Worm (Caenorhabditis elegans) whole organism, midembryonic: Measurements from ENCODE around the gene clec-74.

Experiments used
- cog-1 ChIP-seq: sonication (generic microtip); optimal IDR thresholded peaks from 2 replicates; lab custom pipeline; 2016; ENCODE audit warnings: missing genetic modification characterization, missing compliant biosample characterization
- klf-2 ChIP-seq: fragments of 200-800 bp; sonication (Bioruptor generic); conservative IDR thresholded peaks from 2 replicates; pipeline ENCODE4 v1.3.6; 2022; ENCODE audit warnings: missing genetic modification reagents, missing genetic modification characterization, missing compliant biosample characterization
- ref-1 ChIP-seq: fragments of 200-800 bp; sonication (Bioruptor generic); conservative IDR thresholded peaks from 2 replicates; pipeline ENCODE4 v1.3.6; 2022; ENCODE audit warnings: missing genetic modification reagents, missing genetic modification characterization, missing compliant biosample characterization
- tab-1 ChIP-seq: fragments of 200-800 bp; sonication (Bioruptor generic); IDR thresholded peaks from 2 replicates; pipeline ENCODE4 v1.3.6; 2022; ENCODE audit warnings: missing genetic modification characterization, missing compliant biosample characterization

- TF ChIP-seq cog-1 (tag; lab: Kevin White, UChicago) (no peak), klf-2 (GFP tag; lab: Robert Waterston, UW) (no peak), ref-1 (GFP tag; lab: Robert Waterston, UW) (no peak), tab-1 (GFP tag; lab: Robert Waterston, UW) (no peak)
These were observed at the start of gene clec-74 for ce11 chrIV:3956705-3957104.
